Worm (Caenorhabditis elegans) whole organism, mixed stage, embryonic: ENCODE data around the gene pgp-11.

Experiments
- M03D4.4 ChIP-seq: sonication (generic microtip); optimal IDR thresholded peaks from 2 replicates; lab custom pipeline; 2017; ENCODE audit warnings: mild to moderate bottlenecking, missing genetic modification characterization, missing compliant biosample characterization
- bed-3 ChIP-seq: fragments of 200-800 bp; sonication (Bioruptor generic); optimal IDR thresholded peaks from 3 replicates; lab custom pipeline; 2018; ENCODE audit warnings: mild to moderate bottlenecking, missing genetic modification characterization, moderate library complexity, missing compliant biosample characterization
- blmp-1 ChIP-seq: fragments of 150-350 bp; optimal IDR thresholded peaks from 2 replicates; lab custom pipeline; 2014; ENCODE audit warnings: missing biosample characterization, missing genetic modification characterization
- ceh-39 ChIP-seq: fragments of 150-350 bp; optimal IDR thresholded peaks from 2 replicates; lab custom pipeline; 2014; ENCODE audit warnings: missing biosample characterization, missing genetic modification characterization
- ceh-43 ChIP-seq: fragments of 200-800 bp; sonication (Bioruptor generic); optimal IDR thresholded peaks from 2 replicates; lab custom pipeline; 2018; ENCODE audit warnings: mild to moderate bottlenecking, missing genetic modification characterization, moderate library complexity, missing compliant biosample characterization
- ceh-83 ChIP-seq: fragments of 200-800 bp; sonication (Bioruptor generic); optimal IDR thresholded peaks from 2 replicates; lab custom pipeline; 2018; ENCODE audit warnings: mild to moderate bottlenecking, missing genetic modification characterization, missing compliant biosample characterization
- ces-1 ChIP-seq: fragments of 150-350 bp; optimal IDR thresholded peaks from 2 replicates; lab custom pipeline; 2014; ENCODE audit warnings: missing biosample characterization, missing genetic modification reagents, missing genetic modification characterization
- drap-1 ChIP-seq: fragments of 200-800 bp; sonication (Bioruptor generic); optimal IDR thresholded peaks from 3 replicates; lab custom pipeline; 2018; ENCODE audit warnings: mild to moderate bottlenecking, missing genetic modification characterization, missing compliant biosample characterization
- elt-1 ChIP-seq: sonication (generic microtip); optimal IDR thresholded peaks from 2 replicates; lab custom pipeline; 2017; ENCODE audit warnings: missing genetic modification characterization, mild to moderate bottlenecking, missing compliant biosample characterization, antibody characterized with exemption, moderate library complexity, borderline replicate concordance; ENCODE audit not compliant: insufficient read depth
- elt-3 ChIP-seq: fragments of 150-350 bp; optimal IDR thresholded peaks from 2 replicates; lab custom pipeline; 2014; ENCODE audit warnings: missing biosample characterization, missing genetic modification characterization
- flh-1 ChIP-seq: fragments of 200-800 bp; sonication (Bioruptor generic); optimal IDR thresholded peaks from 2 replicates; lab custom pipeline; 2018; ENCODE audit warnings: mild to moderate bottlenecking, missing genetic modification characterization, moderate library complexity, missing compliant biosample characterization
- ham-2 ChIP-seq: fragments of 200-800 bp; sonication (Bioruptor generic); optimal IDR thresholded peaks from 2 replicates; lab custom pipeline; 2018; ENCODE audit warnings: mild to moderate bottlenecking, missing genetic modification characterization, missing compliant biosample characterization
- hlh-1 ChIP-seq: fragments of 150-350 bp; optimal IDR thresholded peaks from 2 replicates; lab custom pipeline; 2014; ENCODE audit warnings: missing biosample characterization, missing genetic modification reagents, missing genetic modification characterization
- lin-13 ChIP-seq: fragments of 150-350 bp; optimal IDR thresholded peaks from 2 replicates; lab custom pipeline; 2014; ENCODE audit warnings: missing biosample characterization, missing genetic modification characterization
- lin-32 ChIP-seq: fragments of 200-800 bp; sonication (Bioruptor generic); optimal IDR thresholded peaks from 2 replicates; lab custom pipeline; 2018; ENCODE audit warnings: mild to moderate bottlenecking, missing genetic modification characterization, missing compliant biosample characterization
- lsy-2 ChIP-seq: fragments of 150-350 bp; optimal IDR thresholded peaks from 2 replicates; lab custom pipeline; 2014; ENCODE audit warnings: missing biosample characterization, missing genetic modification characterization
- mab-5 ChIP-seq: fragments of 150-350 bp; optimal IDR thresholded peaks from 2 replicates; lab custom pipeline; 2014; ENCODE audit warnings: missing biosample characterization, missing genetic modification characterization
- mep-1 ChIP-seq: fragments of 150-350 bp; optimal IDR thresholded peaks from 2 replicates; lab custom pipeline; 2017; ENCODE audit warnings: missing biosample characterization, missing genetic modification reagents, missing genetic modification characterization, inconsistent platforms
- mls-2 ChIP-seq: sonication (generic microtip); optimal IDR thresholded peaks from 2 replicates; lab custom pipeline; 2016; ENCODE audit warnings: mild to moderate bottlenecking, missing genetic modification characterization, moderate library complexity, missing compliant biosample characterization
- nhr-12 ChIP-seq: fragments of 150-350 bp; optimal IDR thresholded peaks from 2 replicates; lab custom pipeline; 2014; ENCODE audit warnings: missing biosample characterization, missing genetic modification characterization
- nhr-2 ChIP-seq: fragments of 150-350 bp; optimal IDR thresholded peaks from 2 replicates; lab custom pipeline; 2014; ENCODE audit warnings: missing biosample characterization, missing genetic modification characterization
- nhr-237 ChIP-seq: fragments of 150-350 bp; optimal IDR thresholded peaks from 2 replicates; lab custom pipeline; 2014; ENCODE audit warnings: missing biosample characterization, missing genetic modification characterization
- nhr-28 ChIP-seq: fragments of 150-350 bp; optimal IDR thresholded peaks from 2 replicates; lab custom pipeline; 2014; ENCODE audit warnings: missing biosample characterization, missing genetic modification characterization
- nhr-76 ChIP-seq: sonication (generic microtip); optimal IDR thresholded peaks from 2 replicates; lab custom pipeline; 2017; ENCODE audit warnings: missing biosample characterization, missing genetic modification characterization
- pha-4 ChIP-seq: fragments of 150-350 bp; optimal IDR thresholded peaks from 2 replicates; lab custom pipeline; 2018; ENCODE audit warnings: missing biosample characterization, missing genetic modification reagents, missing genetic modification characterization
- sem-2 ChIP-seq: fragments of 200-800 bp; sonication (Bioruptor generic); optimal IDR thresholded peaks from 2 replicates; lab custom pipeline; 2018; ENCODE audit warnings: mild to moderate bottlenecking, missing genetic modification characterization, missing compliant biosample characterization
- snpc-4 ChIP-seq: fragments of 150-350 bp; optimal IDR thresholded peaks from 2 replicates; lab custom pipeline; 2014; ENCODE audit warnings: missing biosample characterization, missing genetic modification characterization
- tbx-8 ChIP-seq: fragments of 200-800 bp; sonication (Bioruptor generic); optimal IDR thresholded peaks from 2 replicates; lab custom pipeline; 2018; ENCODE audit warnings: mild to moderate bottlenecking, missing genetic modification characterization, moderate library complexity, missing compliant biosample characterization
- unc-120 ChIP-seq: sonication (generic microtip); optimal IDR thresholded peaks from 2 replicates; lab custom pipeline; 2017; ENCODE audit warnings: missing genetic modification characterization, missing compliant biosample characterization; ENCODE audit not compliant: poor library complexity, severe bottlenecking
- unc-62 ChIP-seq: fragments of 150-350 bp; optimal IDR thresholded peaks from 2 replicates; lab custom pipeline; 2014; ENCODE audit warnings: missing biosample characterization, missing genetic modification reagents, missing genetic modification characterization
- zip-8 ChIP-seq: fragments of 150-350 bp; optimal IDR thresholded peaks from 2 replicates; lab custom pipeline; 2014; ENCODE audit warnings: missing biosample characterization, missing genetic modification characterization
- ztf-11 ChIP-seq: fragments of 150-350 bp; optimal IDR thresholded peaks from 2 replicates; lab custom pipeline; 2014; ENCODE audit warnings: missing biosample characterization, missing genetic modification characterization

pgp-11 gene

ce11 chrII:7985029-7985428 is 19.0 kb downstream of the pgp-11 start:
- TF ChIP-seq hlh-1 = no peak
- no peak for TF ChIP-seq blmp-1 (tag; lab: Kevin White, UChicago)
- TF ChIP-seq nhr-12 = no peak
- no peak for TF ChIP-seq ceh-39 (tag; lab: Kevin White, UChicago)
- TF ChIP-seq elt-1 (tag; lab: Kevin White, UChicago) = no peak
- no peak for TF ChIP-seq ces-1 (GFP tag; lab: Kevin White, UChicago)
- TF ChIP-seq nhr-2 (tag; lab: Kevin White, UChicago) = no peak
- no peak for TF ChIP-seq drap-1 (GFP tag; lab: Kevin White, UChicago)
- TF ChIP-seq unc-120 (tag; lab: Kevin White, UChicago) = no peak
- no peak for TF ChIP-seq lin-13 (tag; lab: Kevin White, UChicago)

- TF ChIP-seq bed-3 (no peak), tbx-8 (GFP tag; lab: Kevin White, UChicago) (no peak), unc-62 (GFP tag; lab: Kevin White, UChicago) (no peak), elt-3 (no peak), ceh-39 (tag; lab: Kevin White, UChicago) (no peak), ceh-83 (GFP tag; lab: Kevin White, UChicago) (no peak)
These were observed 20.0 kb downstream of the pgp-11 start for ce11 chrII:7984071-7984470.

- no peak for TF ChIP-seq lin-32 (GFP tag; lab: Kevin White, UChicago)
- TF ChIP-seq ceh-43 (GFP tag; lab: Kevin White, UChicago) = no peak
- no peak for TF ChIP-seq unc-62 (GFP tag; lab: Kevin White, UChicago)
These were observed 20.6 kb downstream of the pgp-11 start for ce11 chrII:7983454-7983853.

- TF ChIP-seq sem-2 (GFP tag; lab: Kevin White, UChicago) = no peak
- no peak for TF ChIP-seq pha-4 (tag; lab: Kevin White, UChicago)
- no peak for TF ChIP-seq nhr-28 (tag; lab: Kevin White, UChicago)
- TF ChIP-seq nhr-76 (tag; lab: Kevin White, UChicago) = no peak
- TF ChIP-seq nhr-237 (tag; lab: Kevin White, UChicago) = no peak
- no peak for TF ChIP-seq mab-5 (tag; lab: Kevin White, UChicago)
- TF ChIP-seq M03D4.4 (tag; lab: Kevin White, UChicago) = no peak
- TF ChIP-seq zip-8 (tag; lab: Kevin White, UChicago) = no peak
- TF ChIP-seq blmp-1 (tag; lab: Kevin White, UChicago) = no peak
- no peak for TF ChIP-seq mls-2 (tag; lab: Kevin White, UChicago)
These were observed 23.0 kb downstream of the pgp-11 start for ce11 chrII:7981084-7981483.

ce11 chrII:7977513-7977912 is 26.5 kb downstream of the pgp-11 start:
- TF ChIP-seq bed-3 = no peak
- TF ChIP-seq lin-13 (tag; lab: Kevin White, UChicago) = no peak
- no peak for TF ChIP-seq ces-1 (GFP tag; lab: Kevin White, UChicago)
- TF ChIP-seq zip-8 (tag; lab: Kevin White, UChicago) = no peak
- TF ChIP-seq drap-1 (GFP tag; lab: Kevin White, UChicago) = no peak
- TF ChIP-seq nhr-2 (tag; lab: Kevin White, UChicago) = no peak
- no peak for TF ChIP-seq nhr-237 (tag; lab: Kevin White, UChicago)
- no peak for TF ChIP-seq ceh-39 (tag; lab: Kevin White, UChicago)
- TF ChIP-seq pha-4 (tag; lab: Kevin White, UChicago) = no peak
- TF ChIP-seq lsy-2 = no peak
- no peak for TF ChIP-seq blmp-1 (tag; lab: Kevin White, UChicago)
- TF ChIP-seq tbx-8 (GFP tag; lab: Kevin White, UChicago) = no peak
- no peak for TF ChIP-seq sem-2 (GFP tag; lab: Kevin White, UChicago)
- TF ChIP-seq flh-1 (GFP tag; lab: Kevin White, UChicago) = no peak
- TF ChIP-seq mep-1 (tag; lab: Kevin White, UChicago) = no peak
- TF ChIP-seq snpc-4 (tag; lab: Kevin White, UChicago) = no peak
- TF ChIP-seq ham-2 (GFP tag; lab: Kevin White, UChicago) = no peak
- no peak for TF ChIP-seq ztf-11 (tag; lab: Kevin White, UChicago)
